Worm (Caenorhabditis elegans): ENCODE data around the gene papl-1.

The papl-1 gene

ce11 chrV:12780248-12780647, 20.7 kb upstream of the papl-1 start (continued):
- TF ChIP-seq nhr-80 (tag; optimal IDR thresholded peaks at IDR 0.05): no peak
- TF ChIP-seq tlf-1 (GFP tag; optimal IDR thresholded peaks at IDR 0.05): no peak
- TF ChIP-seq pbrm-1 (GFP tag; IDR thresholded peaks at IDR 0.05): peak; percentile 81
- TF ChIP-seq cebp-1 (GFP tag; IDR thresholded peaks at IDR 0.05): 0 out of 2 replicates have a peak, but pooled peaks have one; percentile 60
- TF ChIP-seq cebp-1 (tag; optimal IDR thresholded peaks at IDR 0.05): no peak
- TF ChIP-seq mel-28 (tag; optimal IDR thresholded peaks at IDR 0.05; ENCODE audit: borderline replicate concordance): peak; percentile 17
- TF ChIP-seq chd-7 (tag; optimal IDR thresholded peaks at IDR 0.05): peak; percentile 83
- TF ChIP-seq zfh-2 (GFP tag; conservative IDR thresholded peaks at IDR 0.05): no peak
- peak; percentile 68; the same call in 1 of the 2 replicates for TF ChIP-seq ekl-4 (GFP tag; IDR thresholded peaks at IDR 0.05)
- peak; percentile 75 for TF ChIP-seq ceh-27 (GFP tag; optimal IDR thresholded peaks at IDR 0.05)
- TF ChIP-seq sdz-38 (tag; optimal IDR thresholded peaks at IDR 0.05): no peak
- no peak for TF ChIP-seq bed-1 (GFP tag; IDR thresholded peaks at IDR 0.05)
- TF ChIP-seq lin-40 (tag; optimal IDR thresholded peaks at IDR 0.05): peak; percentile 14
- no peak; the same call in 1 of the 2 replicates for TF ChIP-seq F33H1.4 (GFP tag; IDR thresholded peaks at IDR 0.05)
- TF ChIP-seq ceh-40 (GFP tag; IDR thresholded peaks at IDR 0.05): peak; percentile 78; the same call in 1 of the 2 replicates
- TF ChIP-seq ceh-58 (GFP tag; IDR thresholded peaks at IDR 0.05): peak; percentile 83; the same call in 1 of the 2 replicates

DNA sequence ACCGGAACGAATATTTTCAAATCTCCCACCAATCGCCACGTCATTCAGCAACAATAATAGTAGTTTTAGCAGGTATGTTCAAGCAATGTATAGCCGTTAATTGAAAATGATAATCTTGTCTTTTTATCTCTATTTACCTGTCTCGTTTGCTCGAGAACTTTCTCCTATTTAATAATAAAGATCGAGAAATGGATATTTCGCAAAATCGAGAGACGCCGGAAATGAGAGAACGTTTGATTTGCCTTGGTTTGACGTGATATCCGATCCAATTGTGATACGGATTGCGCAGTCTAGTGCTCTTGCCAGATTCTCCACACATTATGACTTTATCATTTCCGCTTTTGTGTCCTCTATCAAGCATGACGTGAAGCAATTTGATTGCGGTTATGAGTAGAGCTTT, 14.3 kb upstream of the papl-1 start:
- TF ChIP-seq mes-4 (tag; optimal IDR thresholded peaks at IDR 0.05) (no peak), dpl-1 (GFP tag; optimal IDR thresholded peaks at IDR 0.05) (no peak), Y79H2A.3 (GFP tag; conservative IDR thresholded peaks at IDR 0.05) (no peak), athp-1 (tag; optimal IDR thresholded peaks at IDR 0.05) (no peak), K12H6.12 (tag; optimal IDR thresholded peaks at IDR 0.05) (no peak), ceh-79 (tag; optimal IDR thresholded peaks at IDR 0.05) (no peak)

- TF ChIP-seq atf-7 (tag; optimal IDR thresholded peaks at IDR 0.05) (no peak), sea-2 (GFP tag; IDR thresholded peaks at IDR 0.05) (no peak), rcor-1 (GFP tag; IDR thresholded peaks at IDR 0.05) (no peak), aptf-3 (GFP tag; IDR thresholded peaks at IDR 0.05) (no peak), cebp-1 (GFP tag; IDR thresholded peaks at IDR 0.05) (no peak), cebp-1 (tag; optimal IDR thresholded peaks at IDR 0.05) (no peak), T26A5.8 (tag; optimal IDR thresholded peaks at IDR 0.05) (no peak), dox-1 (GFP tag; IDR thresholded peaks at IDR 0.05) (no peak), F52B5.7 (tag; optimal IDR thresholded peaks at IDR 0.05) (no peak), ama-1 (optimal IDR thresholded peaks at IDR 0.05) (no peak), ama-1 (GFP tag; optimal IDR thresholded peaks at IDR 0.05) (no peak), attf-5 (GFP tag; optimal IDR thresholded peaks at IDR 0.05) (no peak), lin-54 (GFP tag; optimal IDR thresholded peaks at IDR 0.05) (no peak), hmg-1.2 (GFP tag; IDR thresholded peaks at IDR 0.05) (no peak)
These were observed 13.7 kb upstream of the papl-1 start, which contains the start of gene ZC455.1 for ce11 chrV:12773222-12773621. Gene ZC455.1 (plus strand): TSS chrV:12773522.

- TF ChIP-seq cebp-2 (GFP tag; IDR thresholded peaks at IDR 0.05) (no peak), zfh-2 (GFP tag; conservative IDR thresholded peaks at IDR 0.05) (no peak), F57A8.1 (GFP tag; optimal IDR thresholded peaks at IDR 0.05) (no peak), let-607 (tag; optimal IDR thresholded peaks at IDR 0.05) (no peak), pbrm-1 (GFP tag; IDR thresholded peaks at IDR 0.05) (no peak), lin-35 (GFP tag; optimal IDR thresholded peaks at IDR 0.05) (no peak), egl-18 (GFP tag; IDR thresholded peaks at IDR 0.05) (no peak), F37B4.10 (GFP tag; IDR thresholded peaks at IDR 0.05) (no peak), sptf-2 (GFP tag; optimal IDR thresholded peaks at IDR 0.05) (no peak), nhr-179 (tag; optimal IDR thresholded peaks at IDR 0.05) (no peak), lsl-1 (GFP tag; optimal IDR thresholded peaks at IDR 0.05) (no peak), hrde-1 (tag; optimal IDR thresholded peaks at IDR 0.05; ENCODE audit: borderline replicate concordance) (no peak), B0336.3 (GFP tag; IDR thresholded peaks at IDR 0.05) (no peak), madf-6 (GFP tag; IDR thresholded peaks at IDR 0.05) (no peak), ceh-27 (GFP tag; optimal IDR thresholded peaks at IDR 0.05) (no peak), B0261.1 (tag; optimal IDR thresholded peaks at IDR 0.05) (no peak), him-1 (tag; optimal IDR thresholded peaks at IDR 0.05) (no peak)
These were observed 9.4 kb upstream of the papl-1 start, which contains the start of gene srt-43 for ce11 chrV:12768946-12769345. Gene srt-43 (plus strand): TSS chrV:12769246.

All from whole organism, young adult.